Worm (Caenorhabditis elegans) whole organism, young adult: ENCODE measurements around the gene sri-40.

ENCODE experiments used
- F10E7.11 ChIP-seq: sonication (generic microtip); optimal IDR thresholded peaks from 2 replicates; lab custom pipeline; 2017; ENCODE audit warnings: mild to moderate bottlenecking, missing genetic modification characterization, moderate library complexity, missing compliant biosample characterization
- gei-17 ChIP-seq: fragments of 200-800 bp; sonication (Bioruptor generic); optimal IDR thresholded peaks from 2 replicates; lab custom pipeline; 2018; ENCODE audit warnings: mild to moderate bottlenecking, missing genetic modification characterization, missing compliant biosample characterization
- let-526 ChIP-seq: fragments of 200-800 bp; sonication (Bioruptor generic); IDR thresholded peaks from 2 replicates; pipeline ENCODE4 v1.3.6; 2022; ENCODE audit warnings: missing genetic modification reagents, missing genetic modification characterization, missing compliant biosample characterization
- let-607 ChIP-seq, 2 experiments: fragments of 200-800 bp in 1 of 2; sonication (Bioruptor generic) in 1 of 2; sonication (generic microtip) in 1 of 2; optimal IDR thresholded peaks; 2 replicates each; lab custom pipeline; 2016 to 2018; ENCODE audit warnings: mild to moderate bottlenecking in 2 of 2, missing compliant biosample characterization in 2 of 2, missing genetic modification characterization in 2 of 2, moderate library complexity in 2 of 2, missing genotype in 1 of 2
- nfyb-1 ChIP-seq: fragments of 200-800 bp; sonication (Bioruptor generic); IDR thresholded peaks from 2 replicates; pipeline ENCODE4 v1.3.6; 2022; ENCODE audit warnings: missing genetic modification reagents, missing genetic modification characterization, missing compliant biosample characterization
- pha-4 ChIP-seq: fragments of 150-350 bp; sonication (generic microtip); optimal IDR thresholded peaks from 2 replicates; lab custom pipeline; 2014; ENCODE audit warnings: missing biosample characterization, missing genetic modification reagents, missing genetic modification characterization
- rec-8 ChIP-seq, 2 experiments: sonication (generic microtip); optimal IDR thresholded peaks; 2 replicates each; lab custom pipeline; 2016; ENCODE audit warnings: mild to moderate bottlenecking in 2 of 2, missing genetic modification characterization in 2 of 2, missing genetic modification reagents in 2 of 2, missing genotype in 2 of 2, missing biosample characterization in 1 of 2, missing compliant biosample characterization in 1 of 2, moderate library complexity in 1 of 2
- sdz-38 ChIP-seq: sonication (generic microtip); optimal IDR thresholded peaks from 2 replicates; lab custom pipeline; 2016; ENCODE audit warnings: missing genotype, missing genetic modification characterization, missing compliant biosample characterization
- tbp1 ChIP-seq: fragments of 200-800 bp; sonication (Bioruptor generic); optimal IDR thresholded peaks from 2 replicates; lab custom pipeline; 2018; ENCODE audit warnings: mild to moderate bottlenecking, missing genetic modification characterization, missing compliant biosample characterization
- unc-130 ChIP-seq: sonication (generic microtip); optimal IDR thresholded peaks from 2 replicates; lab custom pipeline; 2016; ENCODE audit warnings: missing genetic modification reagents, missing genetic modification characterization, missing compliant biosample characterization
- ztf-22 ChIP-seq: fragments of 200-800 bp; sonication (Bioruptor generic); optimal IDR thresholded peaks from 2 replicates; lab custom pipeline; 2018; ENCODE audit warnings: mild to moderate bottlenecking, missing genetic modification characterization, moderate library complexity, missing compliant biosample characterization

ce11 chrII:3203415-3203814 is 25.7 kb downstream of the sri-40 start, which contains the start of gene sri-50:
- TF ChIP-seq gei-17 (GFP tag; lab: Kevin White, UChicago) (no peak), nfyb-1 (GFP tag; lab: Robert Waterston, UW) (no peak), tbp1 (GFP tag; lab: Kevin White, UChicago) (no peak), pha-4 (tag; lab: Kevin White, UChicago) (no peak), let-607 (tag; optimal IDR thresholded peaks at IDR 0.05; lab: Kevin White, UChicago) (no peak), unc-130 (GFP tag; lab: Kevin White, UChicago) (no peak), F10E7.11 (tag; lab: Kevin White, UChicago) (no peak), let-526 (GFP tag; lab: Robert Waterston, UW) (no peak), rec-8 (tag; optimal IDR thresholded peaks at IDR 0.05; lab: Kevin White, UChicago) (no peak), ztf-22 (GFP tag; lab: Kevin White, UChicago) (no peak), sdz-38 (no peak)
